Worm (Caenorhabditis elegans) whole organism, L1 larva: ENCODE measurements around the gene famh-136.
A peak's percentile ranks its signal among the peaks of the same experiment; 100 is the strongest.

Experiments used
- C34B4.2 ChIP-seq: sonication (generic microtip); optimal IDR thresholded peaks from 2 replicates; lab custom pipeline; 2017; ENCODE audit warnings: mild to moderate bottlenecking, missing genetic modification characterization, missing compliant biosample characterization
- Y116A8C.19 ChIP-seq: sonication (generic microtip); optimal IDR thresholded peaks from 2 replicates; lab custom pipeline; 2016; ENCODE audit warnings: missing compliant biosample characterization, missing genetic modification characterization, borderline replicate concordance
- aha-1 ChIP-seq: fragments of 150-350 bp; optimal IDR thresholded peaks from 2 replicates; lab custom pipeline; 2014; ENCODE audit warnings: missing biosample characterization, missing genetic modification characterization
- blmp-1 ChIP-seq: fragments of 150-350 bp; optimal IDR thresholded peaks from 2 replicates; lab custom pipeline; 2014; ENCODE audit warnings: missing biosample characterization, missing genetic modification characterization
- ceh-88 ChIP-seq: fragments of 200-800 bp; sonication (Bioruptor generic); IDR thresholded peaks from 2 replicates; pipeline ENCODE4 v1.3.6; 2022; ENCODE audit warnings: missing genetic modification characterization, missing compliant biosample characterization
- ceh-90 ChIP-seq: sonication (generic microtip); optimal IDR thresholded peaks from 2 replicates; lab custom pipeline; 2016; ENCODE audit warnings: missing genetic modification characterization, missing compliant biosample characterization
- ces-1 ChIP-seq: fragments of 150-350 bp; optimal IDR thresholded peaks from 2 replicates; lab custom pipeline; 2014; ENCODE audit warnings: missing biosample characterization, missing genetic modification reagents, missing genetic modification characterization
- dpl-1 ChIP-seq, 3 experiments: fragments of 150-350 bp in 2 of 3; sonication (generic microtip) in 1 of 3; optimal IDR thresholded peaks; 2 replicates each; lab custom pipeline; 2014 to 2017; ENCODE audit warnings: missing biosample characterization in 3 of 3, missing genetic modification characterization in 3 of 3, missing genetic modification reagents in 3 of 3
- dsc-1 ChIP-seq: sonication (generic microtip); optimal IDR thresholded peaks from 2 replicates; lab custom pipeline; 2016; ENCODE audit warnings: mild to moderate bottlenecking, missing genetic modification characterization, missing compliant biosample characterization
- efl-1 ChIP-seq, 4 experiments: fragments of 150-350 bp; optimal IDR thresholded peaks in 3 of 4; peaks in 1 of 4; 1 replicate in 1 of 4; 2 replicates in 3 of 4; lab custom pipeline; 2014; ENCODE audit warnings: missing biosample characterization in 2 of 4, missing genetic modification characterization in 2 of 4, missing genetic modification reagents in 2 of 4
- egl-13 ChIP-seq: sonication (generic microtip); optimal IDR thresholded peaks from 2 replicates; lab custom pipeline; 2016; ENCODE audit warnings: missing genotype, missing genetic modification reagents, missing genetic modification characterization, missing compliant biosample characterization
- egl-27 ChIP-seq, 2 experiments: fragments of 150-350 bp in 1 of 2; sonication (generic microtip); optimal IDR thresholded peaks; 3 replicates each; lab custom pipeline; 2017 to 2018; ENCODE audit warnings: missing biosample characterization in 2 of 2, missing genetic modification characterization in 2 of 2, missing genetic modification reagents in 2 of 2
- elt-2 ChIP-seq: sonication (generic microtip); optimal IDR thresholded peaks from 2 replicates; lab custom pipeline; 2016; ENCODE audit warnings: missing genetic modification characterization, mild to moderate bottlenecking, inconsistent platforms, missing compliant biosample characterization, missing genetic modification reagents
- elt-3 ChIP-seq, 6 experiments: fragments of 150-350 bp in 1 of 6; sonication (generic microtip); optimal IDR thresholded peaks; 2 replicates each; lab custom pipeline; 2017 to 2018; ENCODE audit warnings: missing biosample characterization in 6 of 6, missing genetic modification characterization in 6 of 6, inconsistent platforms in 1 of 6
- ets-5 ChIP-seq: fragments of 200-800 bp; sonication (Bioruptor generic); IDR thresholded peaks from 2 replicates; pipeline ENCODE4 v1.3.6; 2022; ENCODE audit warnings: missing genetic modification characterization, missing compliant biosample characterization
- fkh-4 ChIP-seq: sonication (generic microtip); optimal IDR thresholded peaks from 2 replicates; lab custom pipeline; 2016; ENCODE audit warnings: missing compliant biosample characterization, missing genetic modification characterization, borderline replicate concordance
- fkh-8 ChIP-seq: sonication (generic microtip); optimal IDR thresholded peaks from 2 replicates; lab custom pipeline; 2016; ENCODE audit warnings: mild to moderate bottlenecking, missing genetic modification characterization, missing compliant biosample characterization
- grh-1 ChIP-seq: fragments of 200-800 bp; sonication (Bioruptor generic); IDR thresholded peaks from 2 replicates; pipeline ENCODE4 v1.3.6; 2022; ENCODE audit warnings: missing genetic modification reagents, missing genetic modification characterization, missing compliant biosample characterization
- hlh-4 ChIP-seq: sonication (generic microtip); optimal IDR thresholded peaks from 2 replicates; lab custom pipeline; 2016; ENCODE audit warnings: mild to moderate bottlenecking, missing genetic modification characterization, missing compliant biosample characterization
- hpl-2 ChIP-seq: fragments of 150-350 bp; optimal IDR thresholded peaks from 2 replicates; lab custom pipeline; 2014; ENCODE audit warnings: missing biosample characterization, missing genetic modification reagents, missing genetic modification characterization
- isw-1 ChIP-seq: fragments of 200-800 bp; sonication (Bioruptor generic); IDR thresholded peaks from 2 replicates; pipeline ENCODE4 v1.3.6; 2022; ENCODE audit warnings: missing genetic modification characterization, missing compliant biosample characterization
- jun-1 ChIP-seq: fragments of 150-350 bp; optimal IDR thresholded peaks from 2 replicates; lab custom pipeline; 2014; ENCODE audit warnings: missing biosample characterization, missing genetic modification reagents, missing genetic modification characterization
- lin-13 ChIP-seq: fragments of 150-350 bp; optimal IDR thresholded peaks from 2 replicates; lab custom pipeline; 2014; ENCODE audit warnings: missing biosample characterization, missing genetic modification reagents, missing genetic modification characterization
- lin-39 ChIP-seq: fragments of 150-350 bp; optimal IDR thresholded peaks from 2 replicates; lab custom pipeline; 2014; ENCODE audit warnings: missing biosample characterization, missing genetic modification reagents, missing genetic modification characterization
- lsy-2 ChIP-seq, 2 experiments: fragments of 150-350 bp; optimal IDR thresholded peaks; 2 replicates each; lab custom pipeline; 2014; ENCODE audit warnings: missing biosample characterization in 2 of 2, missing genetic modification characterization in 2 of 2
- mef-2 ChIP-seq: fragments of 150-350 bp; optimal IDR thresholded peaks from 2 replicates; lab custom pipeline; 2014; ENCODE audit warnings: missing biosample characterization, missing genetic modification characterization
- nhr-11 ChIP-seq: fragments of 150-350 bp; optimal IDR thresholded peaks from 2 replicates; lab custom pipeline; 2014; ENCODE audit warnings: missing biosample characterization, missing genetic modification characterization
- nhr-20 ChIP-seq: sonication (generic microtip); optimal IDR thresholded peaks from 2 replicates; lab custom pipeline; 2016; ENCODE audit warnings: mild to moderate bottlenecking, missing genetic modification characterization, missing compliant biosample characterization
- nhr-237 ChIP-seq: fragments of 150-350 bp; optimal IDR thresholded peaks from 2 replicates; lab custom pipeline; 2014; ENCODE audit warnings: missing biosample characterization, missing genetic modification characterization
- nhr-28 ChIP-seq: fragments of 150-350 bp; optimal IDR thresholded peaks from 2 replicates; lab custom pipeline; 2014; ENCODE audit warnings: missing biosample characterization, missing genetic modification characterization
- nhr-47 ChIP-seq: sonication (generic microtip); optimal IDR thresholded peaks from 2 replicates; lab custom pipeline; 2016; ENCODE audit warnings: mild to moderate bottlenecking, missing genetic modification characterization, moderate library complexity, missing compliant biosample characterization
- nhr-71 ChIP-seq: sonication (generic microtip); optimal IDR thresholded peaks from 2 replicates; lab custom pipeline; 2016; ENCODE audit warnings: mild to moderate bottlenecking, missing genetic modification characterization, moderate library complexity, missing compliant biosample characterization
- nhr-76 ChIP-seq: sonication (generic microtip); optimal IDR thresholded peaks from 2 replicates; lab custom pipeline; 2017; ENCODE audit warnings: missing biosample characterization, missing genetic modification characterization
- nhr-84 ChIP-seq: sonication (generic microtip); optimal IDR thresholded peaks from 2 replicates; lab custom pipeline; 2017; ENCODE audit warnings: missing biosample characterization, missing genetic modification characterization
- pax-3 ChIP-seq: fragments of 200-800 bp; sonication (Bioruptor generic); optimal IDR thresholded peaks from 2 replicates; lab custom pipeline; 2018; ENCODE audit warnings: mild to moderate bottlenecking, missing genetic modification characterization, moderate library complexity, missing compliant biosample characterization
- rnt-1 ChIP-seq: sonication (generic microtip); optimal IDR thresholded peaks from 2 replicates; lab custom pipeline; 2016; ENCODE audit warnings: mild to moderate bottlenecking, missing genetic modification characterization, moderate library complexity, missing compliant biosample characterization
- skn-1 ChIP-seq: fragments of 150-350 bp; optimal IDR thresholded peaks from 2 replicates; lab custom pipeline; 2014; ENCODE audit warnings: missing biosample characterization, missing genetic modification characterization
- snpc-4 ChIP-seq: fragments of 150-350 bp; optimal IDR thresholded peaks from 2 replicates; lab custom pipeline; 2014; ENCODE audit warnings: missing biosample characterization, missing genetic modification characterization
- snu-23 ChIP-seq: sonication (generic microtip); optimal IDR thresholded peaks from 2 replicates; lab custom pipeline; 2016; ENCODE audit warnings: missing genetic modification characterization, missing compliant biosample characterization
- sox-4 ChIP-seq: sonication (generic microtip); optimal IDR thresholded peaks from 2 replicates; lab custom pipeline; 2016; ENCODE audit warnings: missing genetic modification characterization, missing compliant biosample characterization
- swsn-7 ChIP-seq: sonication (generic microtip); optimal IDR thresholded peaks from 2 replicates; lab custom pipeline; 2016; ENCODE audit warnings: missing genetic modification characterization, missing compliant biosample characterization
- tbx-2 ChIP-seq: sonication (generic microtip); optimal IDR thresholded peaks from 2 replicates; lab custom pipeline; 2016; ENCODE audit warnings: missing genetic modification characterization, missing compliant biosample characterization
- tlp-1 ChIP-seq: fragments of 150-350 bp; optimal IDR thresholded peaks from 2 replicates; lab custom pipeline; 2014; ENCODE audit warnings: missing biosample characterization, missing genetic modification characterization
- unc-30 ChIP-seq: sonication (generic microtip); optimal IDR thresholded peaks from 2 replicates; lab custom pipeline; 2017; ENCODE audit warnings: missing biosample characterization, missing genetic modification characterization
- unc-86 ChIP-seq: sonication (generic microtip); optimal IDR thresholded peaks from 2 replicates; lab custom pipeline; 2016; ENCODE audit warnings: missing genetic modification characterization, missing compliant biosample characterization
- unc-98 ChIP-seq: fragments of 200-800 bp; sonication (Bioruptor generic); IDR thresholded peaks from 2 replicates; pipeline ENCODE4 v1.3.6; 2022; ENCODE audit warnings: missing genetic modification characterization, missing compliant biosample characterization
- vab-15 ChIP-seq: sonication (generic microtip); optimal IDR thresholded peaks from 2 replicates; lab custom pipeline; 2017; ENCODE audit warnings: missing genotype, mild to moderate bottlenecking, missing genetic modification characterization, missing compliant biosample characterization
- xbp-1 ChIP-seq: sonication (generic microtip); optimal IDR thresholded peaks from 2 replicates; lab custom pipeline; 2016; ENCODE audit warnings: missing genetic modification characterization, missing compliant biosample characterization
- zag-1 ChIP-seq: fragments of 150-350 bp; optimal IDR thresholded peaks from 2 replicates; lab custom pipeline; 2014; ENCODE audit warnings: missing biosample characterization, missing genetic modification characterization
- ztf-4 ChIP-seq: fragments of 150-350 bp; optimal IDR thresholded peaks from 2 replicates; lab custom pipeline; 2014; ENCODE audit warnings: missing biosample characterization, missing genetic modification characterization

Gene famh-136

DNA sequence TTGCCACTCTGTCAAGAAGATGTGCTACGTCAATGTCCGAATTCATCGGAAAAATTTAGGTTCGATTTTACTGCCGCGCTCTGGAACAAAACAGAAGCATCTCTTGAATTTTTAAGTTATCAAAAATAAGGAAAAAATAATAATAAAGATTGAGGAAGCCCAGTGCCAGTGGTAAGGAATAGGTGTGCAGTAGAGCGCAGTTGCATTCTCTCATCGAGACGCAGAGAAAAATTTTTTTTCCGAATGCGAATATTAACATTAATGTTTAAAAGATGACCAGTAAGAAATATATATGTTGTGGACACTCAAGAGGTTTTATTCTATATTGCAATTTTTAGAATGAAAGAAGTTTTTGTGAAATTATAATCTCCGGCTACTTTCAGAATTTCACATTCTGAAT is 39.8 kb upstream of the famh-136 start (continued):
- TF ChIP-seq hlh-4 (tag; lab: Kevin White, UChicago) (no peak), aha-1 (tag; lab: Kevin White, UChicago) (no peak), Y116A8C.19 (no peak), egl-13 (tag; lab: Kevin White, UChicago) (peak; percentile 29), rnt-1 (peak; percentile 70), unc-30 (tag; lab: Kevin White, UChicago) (no peak), ceh-88 (GFP tag; lab: Robert Waterston, UW) (no peak), swsn-7 (tag; lab: Kevin White, UChicago) (peak; percentile 52), dsc-1 (tag; lab: Kevin White, UChicago) (no peak), egl-27 (tag; optimal IDR thresholded peaks at IDR 0.05; lab: Kevin White, UChicago) (no peak), hpl-2 (no peak), blmp-1 (tag; lab: Kevin White, UChicago) (peak; percentile 68), C34B4.2 (tag; lab: Kevin White, UChicago) (no peak), pax-3 (tag; lab: Kevin White, UChicago) (no peak), fkh-8 (peak; percentile 1), efl-1 (optimal IDR thresholded peaks at IDR 0.05; lab: Kevin White, UChicago) (peak; percentile 75 to 76), efl-1 (GFP tag; optimal IDR thresholded peaks at IDR 0.05 in 1 of 2; lab: Kevin White, UChicago) (peak; percentile 75 to 96), lin-39 (no peak), elt-2 (tag; lab: Kevin White, UChicago) (no peak), grh-1 (GFP tag; lab: Robert Waterston, UW) (no peak), unc-98 (GFP tag; lab: Robert Waterston, UW) (no peak), ztf-4 (tag; lab: Kevin White, UChicago) (no peak), nhr-11 (tag; lab: Kevin White, UChicago) (no peak), ces-1 (GFP tag; lab: Kevin White, UChicago) (no peak), elt-3 (tag; optimal IDR thresholded peaks at IDR 0.05; lab: Kevin White, UChicago) (peak in 1 of 6 experiments; percentile 45), sox-4 (tag; lab: Kevin White, UChicago) (no peak), unc-86 (tag; lab: Kevin White, UChicago) (peak; percentile 4), mef-2 (tag; lab: Kevin White, UChicago) (no peak), tlp-1 (no peak), tbx-2 (tag; lab: Kevin White, UChicago) (peak; percentile 28), nhr-71 (tag; lab: Kevin White, UChicago) (peak; percentile 70), zag-1 (no peak), xbp-1 (peak; percentile 48), nhr-20 (tag; lab: Kevin White, UChicago) (peak; percentile 37), nhr-76 (tag; lab: Kevin White, UChicago) (no peak), nhr-28 (tag; lab: Kevin White, UChicago) (no peak), skn-1 (tag; lab: Kevin White, UChicago) (peak; percentile 48), nhr-84 (tag; lab: Kevin White, UChicago) (no peak), ets-5 (no peak), lsy-2 (tag; optimal IDR thresholded peaks at IDR 0.05; lab: Kevin White, UChicago) (peak; percentile 66 to 74), jun-1 (tag; lab: Kevin White, UChicago) (no peak), isw-1 (GFP tag; lab: Robert Waterston, UW) (peak; percentile 2; the same call in 1 of the 2 replicates), vab-15 (peak; percentile 0), lin-13 (GFP tag; lab: Kevin White, UChicago) (no peak), snu-23 (peak; percentile 62), nhr-47 (peak; percentile 63), ceh-90 (tag; lab: Kevin White, UChicago) (no peak), fkh-4 (tag; lab: Kevin White, UChicago) (no peak), nhr-237 (tag; lab: Kevin White, UChicago) (no peak), dpl-1 (GFP tag; optimal IDR thresholded peaks at IDR 0.05; lab: Kevin White, UChicago) (peak; percentile 67 to 80 (median 72)), snpc-4 (tag; lab: Kevin White, UChicago) (no peak)
- TF ChIP-seq, all 84 proteins: peak for 33
